Worm (Caenorhabditis elegans) whole organism, mixed stage, embryonic: ENCODE results near the gene F26F4.2.

Source experiments
- elt-3 ChIP-seq: fragments of 150-350 bp; optimal IDR thresholded peaks from 2 replicates; lab custom pipeline; 2014; ENCODE audit warnings: missing biosample characterization, missing genetic modification characterization
- lin-13 ChIP-seq: fragments of 150-350 bp; optimal IDR thresholded peaks from 2 replicates; lab custom pipeline; 2014; ENCODE audit warnings: missing biosample characterization, missing genetic modification characterization
- unc-120 ChIP-seq: sonication (generic microtip); optimal IDR thresholded peaks from 2 replicates; lab custom pipeline; 2017; ENCODE audit warnings: missing genetic modification characterization, missing compliant biosample characterization; ENCODE audit not compliant: poor library complexity, severe bottlenecking

DNA sequence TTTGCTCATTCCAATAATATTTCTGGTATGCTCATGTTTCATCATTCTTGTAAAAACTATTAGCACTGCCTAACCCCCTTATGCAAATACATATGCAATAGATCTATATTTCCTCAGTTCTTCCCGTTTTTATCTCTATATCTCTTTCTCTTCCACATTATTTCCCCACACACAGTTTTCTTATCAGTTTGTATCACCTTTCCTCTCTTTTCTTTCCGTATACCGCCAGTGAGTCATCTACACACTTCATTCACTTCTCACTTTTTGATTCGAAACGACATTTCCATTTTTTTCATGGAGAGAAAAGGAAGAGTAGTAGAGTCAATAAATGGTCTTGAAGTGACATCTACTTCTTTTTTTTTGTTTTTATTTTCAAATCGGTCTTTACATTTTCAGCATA is 4.7 kb upstream of the F26F4.2 start:
- no peak for TF ChIP-seq elt-3 (tag; lab: Kevin White, UChicago)
- no peak for TF ChIP-seq unc-120
- no peak for TF ChIP-seq lin-13 (tag; lab: Kevin White, UChicago)
